Worm (Caenorhabditis elegans): ENCODE results near the gene syx-18.

DNA sequence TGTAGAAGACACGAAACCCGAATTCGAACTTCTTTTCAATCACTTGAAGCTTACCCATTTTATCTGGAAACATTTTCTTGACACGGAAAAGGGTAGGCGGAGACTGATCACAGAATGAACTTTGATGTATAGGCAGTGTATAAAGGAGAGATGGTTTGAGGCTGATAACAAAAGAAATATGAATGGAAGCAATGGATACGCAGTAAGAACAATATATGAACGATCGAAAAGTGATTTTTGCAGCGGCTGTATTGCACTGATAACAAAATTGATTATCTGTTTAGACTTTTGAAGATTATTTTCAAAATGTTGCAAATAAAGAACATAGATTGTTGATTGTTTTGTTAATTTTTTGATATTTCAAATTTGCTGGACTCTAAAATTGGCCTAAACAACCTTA lies 10.5 kb upstream of the syx-18 start, which contains the start of gene pmp-5:
- TF ChIP-seq him-1 (tag; optimal IDR thresholded peaks at IDR 0.05): no peak
- TF ChIP-seq W03F9.2 (tag; optimal IDR thresholded peaks at IDR 0.05): no peak

Data from whole organism, L4/young adult.